Worm (Caenorhabditis elegans) whole organism, midembryonic: ENCODE measurements around the gene C45B2.8.

Experiments used
- T22C8.4 ChIP-seq: fragments of 200-800 bp; sonication (Bioruptor generic); IDR thresholded peaks from 2 replicates; pipeline ENCODE4 v1.3.6; 2022; ENCODE audit warnings: missing genetic modification characterization, missing compliant biosample characterization
- cog-1 ChIP-seq: sonication (generic microtip); optimal IDR thresholded peaks from 2 replicates; lab custom pipeline; 2016; ENCODE audit warnings: missing genetic modification characterization, missing compliant biosample characterization
- flt-1 ChIP-seq: fragments of 200-800 bp; sonication (Bioruptor generic); IDR thresholded peaks from 2 replicates; pipeline ENCODE4 v1.3.6; 2022; ENCODE audit warnings: missing genetic modification characterization, missing compliant biosample characterization
- klf-2 ChIP-seq: fragments of 200-800 bp; sonication (Bioruptor generic); conservative IDR thresholded peaks from 2 replicates; pipeline ENCODE4 v1.3.6; 2022; ENCODE audit warnings: missing genetic modification reagents, missing genetic modification characterization, missing compliant biosample characterization
- med-1 ChIP-seq: sonication (generic microtip); optimal IDR thresholded peaks from 2 replicates; lab custom pipeline; 2017; ENCODE audit warnings: missing genetic modification characterization, mild to moderate bottlenecking, missing compliant biosample characterization, antibody characterized with exemption, missing genetic modification reagents; ENCODE audit not compliant: insufficient read depth
- ref-1 ChIP-seq: fragments of 200-800 bp; sonication (Bioruptor generic); conservative IDR thresholded peaks from 2 replicates; pipeline ENCODE4 v1.3.6; 2022; ENCODE audit warnings: missing genetic modification reagents, missing genetic modification characterization, missing compliant biosample characterization
- tab-1 ChIP-seq: fragments of 200-800 bp; sonication (Bioruptor generic); IDR thresholded peaks from 2 replicates; pipeline ENCODE4 v1.3.6; 2022; ENCODE audit warnings: missing genetic modification characterization, missing compliant biosample characterization
- ztf-23 ChIP-seq: fragments of 200-800 bp; sonication (Bioruptor generic); IDR thresholded peaks from 2 replicates; pipeline ENCODE4 v1.3.6; 2022; ENCODE audit warnings: missing genetic modification reagents, missing genetic modification characterization, missing compliant biosample characterization
- ztf-29 ChIP-seq: fragments of 200-800 bp; sonication (Bioruptor generic); IDR thresholded peaks from 2 replicates; pipeline ENCODE4 v1.3.6; 2022; ENCODE audit warnings: missing genetic modification reagents, missing genetic modification characterization, missing compliant biosample characterization

The C45B2.8 gene

ce11 chrX:6103297-6103696, 15.5 kb downstream of the C45B2.8 start, which contains the start of gene C15H9.11:
C15H9.11 (minus strand) TSS chrX:6103397.
- no peak for TF ChIP-seq klf-2 (GFP tag; lab: Robert Waterston, UW)
- TF ChIP-seq med-1 = no peak
- TF ChIP-seq ztf-29 (GFP tag; lab: Robert Waterston, UW) = no peak
- no peak for TF ChIP-seq ztf-23
- no peak for TF ChIP-seq cog-1
- TF ChIP-seq flt-1 = no peak
- no peak for TF ChIP-seq ref-1 (GFP tag; lab: Robert Waterston, UW)
- TF ChIP-seq tab-1 (GFP tag; lab: Robert Waterston, UW) = no peak
- no peak for TF ChIP-seq T22C8.4 (GFP tag; lab: Robert Waterston, UW)

DNA sequence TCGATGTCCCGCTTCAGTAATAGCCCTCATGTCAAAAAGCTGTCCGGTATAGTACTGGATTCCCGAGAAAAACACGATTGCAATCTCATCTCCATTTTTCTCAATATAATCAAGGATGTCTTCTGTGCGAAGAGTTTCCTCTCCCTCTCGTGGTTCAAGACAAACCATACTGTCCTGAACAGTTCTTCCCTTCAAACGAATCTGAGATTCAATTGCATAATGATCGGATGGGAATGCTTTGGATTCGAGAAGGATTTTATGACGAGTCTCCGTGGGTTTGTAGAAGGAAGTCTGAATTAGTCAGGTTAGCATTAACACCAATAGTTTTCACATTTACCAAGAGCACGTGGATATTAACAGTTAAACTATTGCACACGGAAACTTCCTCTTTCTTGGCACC, 20.2 kb downstream of the C45B2.8 start:
- TF ChIP-seq ref-1 (GFP tag; lab: Robert Waterston, UW) (no peak), cog-1 (no peak), flt-1 (no peak), klf-2 (GFP tag; lab: Robert Waterston, UW) (no peak), tab-1 (GFP tag; lab: Robert Waterston, UW) (no peak), ztf-23 (no peak), T22C8.4 (GFP tag; lab: Robert Waterston, UW) (no peak), med-1 (no peak), ztf-29 (GFP tag; lab: Robert Waterston, UW) (no peak)

ce11 chrX:6109288-6109770, 21.6 kb downstream of the C45B2.8 start, which contains the start of gene kynu-1:
kynu-1 (minus strand) TSS chrX:6109338.
- no peak for TF ChIP-seq ref-1 (GFP tag; lab: Robert Waterston, UW)
- no peak for TF ChIP-seq med-1
- no peak for TF ChIP-seq klf-2 (GFP tag; lab: Robert Waterston, UW)
- TF ChIP-seq cog-1 = no peak
- TF ChIP-seq ztf-29 (GFP tag; lab: Robert Waterston, UW) = no peak
- TF ChIP-seq flt-1 = no peak
- TF ChIP-seq ztf-23 = no peak
- TF ChIP-seq tab-1 (GFP tag; lab: Robert Waterston, UW) = no peak
- TF ChIP-seq T22C8.4 (GFP tag; lab: Robert Waterston, UW) = no peak

DNA sequence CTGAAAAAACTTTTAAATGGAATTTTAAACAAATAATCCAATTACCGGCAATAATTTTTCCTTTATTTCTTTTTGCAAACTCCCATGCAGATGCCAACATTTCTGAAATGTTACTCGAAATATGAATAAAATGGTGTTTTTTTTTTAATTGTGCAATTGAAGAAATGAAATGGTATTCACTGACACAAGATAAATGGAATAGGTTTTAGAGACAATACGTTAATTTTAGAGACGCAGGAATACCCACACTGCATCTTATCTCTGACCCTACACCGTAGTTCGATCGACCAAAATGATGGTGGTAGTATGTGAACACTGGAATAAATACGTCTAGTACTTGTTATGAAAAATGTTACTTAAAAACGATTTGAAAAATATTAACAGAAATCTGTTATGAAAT, 25.0 kb downstream of the C45B2.8 start, which contains the start of gene prx-3:
TSS of gene prx-3 (minus strand) at position 101 of the 400 bp plus-strand sequence.
- no peak for TF ChIP-seq klf-2 (GFP tag; lab: Robert Waterston, UW)

ce11 chrX:6115502-6115901, 27.7 kb downstream of the C45B2.8 start, which contains the start of gene C15H9.3:
C15H9.3 (plus strand) TSS chrX:6115802.
- TF ChIP-seq ztf-29 (GFP tag; lab: Robert Waterston, UW) (no peak), tab-1 (GFP tag; lab: Robert Waterston, UW) (no peak), flt-1 (no peak), klf-2 (GFP tag; lab: Robert Waterston, UW) (no peak), ref-1 (GFP tag; lab: Robert Waterston, UW) (no peak), T22C8.4 (GFP tag; lab: Robert Waterston, UW) (no peak), cog-1 (no peak), med-1 (no peak), ztf-23 (no peak)

- TF ChIP-seq cog-1 = no peak
- no peak for TF ChIP-seq tab-1 (GFP tag; lab: Robert Waterston, UW)
- TF ChIP-seq ztf-23 = no peak
Measured at ce11 chrX:6118086-6118825, 30.5 kb downstream of the C45B2.8 start, which contains the start of gene C15H9.2. C15H9.2 (plus strand) TSS chrX:6118526.

- TF ChIP-seq ztf-23 (no peak), flt-1 (no peak)
Measured at ce11 chrX:6121279-6121678, 33.5 kb downstream of the C45B2.8 start.

ce11 chrX:6122026-6122425, 34.2 kb downstream of the C45B2.8 start, which contains the start of gene nnt-1:
nnt-1 (plus strand) TSS chrX:6122311.
- TF ChIP-seq cog-1 = no peak
- no peak for TF ChIP-seq ztf-29 (GFP tag; lab: Robert Waterston, UW)
- no peak for TF ChIP-seq med-1
- TF ChIP-seq tab-1 (GFP tag; lab: Robert Waterston, UW) = no peak
- no peak for TF ChIP-seq T22C8.4 (GFP tag; lab: Robert Waterston, UW)
- no peak for TF ChIP-seq klf-2 (GFP tag; lab: Robert Waterston, UW)
- TF ChIP-seq flt-1 = no peak
- no peak for TF ChIP-seq ztf-23
- TF ChIP-seq ref-1 (GFP tag; lab: Robert Waterston, UW) = no peak

- no peak for TF ChIP-seq cog-1
- TF ChIP-seq ztf-23 = no peak
Measured at ce11 chrX:6128225-6128686, 40.5 kb downstream of the C45B2.8 start, which contains the start of gene C15H9.9. C15H9.9 (minus strand) TSS chrX:6128275.

DNA sequence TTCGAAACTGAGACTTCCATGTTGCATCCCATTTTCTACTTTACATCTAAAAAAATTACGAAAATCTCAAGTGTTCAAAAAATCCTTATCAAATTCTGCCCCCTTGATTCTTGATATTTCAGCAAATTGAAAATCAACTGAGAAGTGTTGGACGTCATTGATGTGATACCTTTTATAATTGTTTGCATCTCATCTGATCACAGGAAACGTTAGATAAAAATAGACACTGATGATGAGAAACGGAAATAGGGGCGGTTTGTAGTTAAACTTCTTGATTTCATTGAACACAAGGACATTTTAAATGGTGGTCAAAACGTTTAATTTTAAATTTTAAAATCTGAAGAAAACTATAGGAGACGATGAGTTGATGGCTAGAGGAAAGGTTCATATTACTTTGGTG, 41.0 kb downstream of the C45B2.8 start:
- no peak for TF ChIP-seq klf-2 (GFP tag; lab: Robert Waterston, UW)
- no peak for TF ChIP-seq flt-1
- no peak for TF ChIP-seq med-1
- TF ChIP-seq tab-1 (GFP tag; lab: Robert Waterston, UW) = no peak
- TF ChIP-seq T22C8.4 (GFP tag; lab: Robert Waterston, UW) = no peak
- TF ChIP-seq ztf-29 (GFP tag; lab: Robert Waterston, UW) = no peak
- TF ChIP-seq cog-1 = no peak
- TF ChIP-seq ref-1 (GFP tag; lab: Robert Waterston, UW) = no peak
- TF ChIP-seq ztf-23 = no peak

DNA sequence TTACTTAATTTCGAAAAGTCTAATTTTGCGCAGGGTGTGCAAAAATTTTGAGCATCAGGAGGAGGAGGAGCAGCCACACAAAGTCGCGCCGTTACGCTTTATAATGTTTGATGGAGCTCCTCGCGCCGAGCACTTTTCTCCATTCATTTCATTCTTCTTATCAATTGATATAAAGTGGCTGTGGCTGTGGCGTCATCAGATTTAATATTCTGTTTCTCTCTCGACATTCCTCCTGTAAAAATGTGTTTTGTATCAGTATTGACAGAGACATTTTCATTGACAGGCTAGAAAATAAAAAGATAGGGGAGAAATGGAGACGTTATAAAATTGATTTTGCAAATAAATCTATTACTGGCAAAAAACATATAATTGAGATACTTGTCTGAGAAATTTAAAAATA, 41.5 kb downstream of the C45B2.8 start:
- TF ChIP-seq klf-2 (GFP tag; lab: Robert Waterston, UW) (no peak), ztf-23 (0 out of 2 replicates have a peak, but pooled peaks have one; percentile 29)
